Fruit fly (Drosophila melanogaster) S2 (cell line): ENCODE data around the gene CG10845.

Source experiments
- CG8478 ChIP-seq: fragments of >200 bp; optimal IDR thresholded peaks from 2 replicates; lab custom pipeline; 2018
- CTCF ChIP-seq, 2 experiments: fragments of >200 bp; optimal IDR thresholded peaks; 2 replicates each; lab custom pipeline; 2018

DNA sequence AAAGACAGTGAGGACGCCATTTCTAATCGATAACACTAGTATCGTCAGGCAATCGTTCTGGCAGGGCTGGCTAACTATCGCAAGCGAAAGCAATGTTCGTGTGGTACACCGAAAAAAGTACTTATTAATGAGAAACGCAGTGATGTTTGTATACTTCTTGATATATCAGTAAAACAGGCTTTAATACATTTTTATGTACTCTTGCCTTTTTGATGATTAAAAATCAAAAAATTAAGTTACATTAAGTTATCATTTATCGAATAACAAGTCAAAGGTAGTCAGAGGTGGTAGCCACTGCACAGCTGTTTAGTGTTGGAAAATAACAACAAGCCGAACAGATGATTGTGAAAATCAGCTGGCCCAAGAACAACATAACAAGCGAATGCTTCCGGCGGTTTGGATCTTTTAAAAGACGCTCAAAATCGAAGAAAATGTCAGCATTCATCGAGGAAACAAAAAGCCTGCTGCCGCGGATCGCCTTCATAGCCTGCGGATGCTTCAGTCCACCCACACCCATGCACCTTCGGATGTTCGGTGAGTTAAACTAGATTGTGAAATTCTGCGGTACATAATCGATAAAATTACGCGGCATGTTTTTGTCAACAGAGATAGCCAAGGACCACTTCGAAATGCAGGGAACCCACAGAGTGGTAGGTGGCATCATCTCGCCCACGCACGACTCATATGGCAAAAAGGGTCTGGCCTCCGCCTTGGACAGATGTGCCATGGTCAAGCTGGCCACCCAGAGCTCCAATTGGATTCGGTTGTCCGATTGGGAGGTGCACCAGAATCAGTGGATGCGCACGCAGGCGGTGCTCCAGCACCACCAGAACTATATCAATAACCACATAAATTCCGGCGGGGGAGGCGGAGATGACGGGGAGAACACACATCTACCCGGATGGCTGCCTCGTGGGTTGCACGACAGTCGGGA is 44.3 kb downstream of the CG10845 start, which contains the start of the genes ssh and Nmnat:
- TF ChIP-seq CG8478 (lab: Kevin White, UChicago): no peak
- TF ChIP-seq CTCF (optimal IDR thresholded peaks at IDR 0.05; lab: Kevin White, UChicago): no peak
